Worm (Caenorhabditis elegans): ENCODE data around the gene Y57G11C.8.

Gene Y57G11C.8

DNA sequence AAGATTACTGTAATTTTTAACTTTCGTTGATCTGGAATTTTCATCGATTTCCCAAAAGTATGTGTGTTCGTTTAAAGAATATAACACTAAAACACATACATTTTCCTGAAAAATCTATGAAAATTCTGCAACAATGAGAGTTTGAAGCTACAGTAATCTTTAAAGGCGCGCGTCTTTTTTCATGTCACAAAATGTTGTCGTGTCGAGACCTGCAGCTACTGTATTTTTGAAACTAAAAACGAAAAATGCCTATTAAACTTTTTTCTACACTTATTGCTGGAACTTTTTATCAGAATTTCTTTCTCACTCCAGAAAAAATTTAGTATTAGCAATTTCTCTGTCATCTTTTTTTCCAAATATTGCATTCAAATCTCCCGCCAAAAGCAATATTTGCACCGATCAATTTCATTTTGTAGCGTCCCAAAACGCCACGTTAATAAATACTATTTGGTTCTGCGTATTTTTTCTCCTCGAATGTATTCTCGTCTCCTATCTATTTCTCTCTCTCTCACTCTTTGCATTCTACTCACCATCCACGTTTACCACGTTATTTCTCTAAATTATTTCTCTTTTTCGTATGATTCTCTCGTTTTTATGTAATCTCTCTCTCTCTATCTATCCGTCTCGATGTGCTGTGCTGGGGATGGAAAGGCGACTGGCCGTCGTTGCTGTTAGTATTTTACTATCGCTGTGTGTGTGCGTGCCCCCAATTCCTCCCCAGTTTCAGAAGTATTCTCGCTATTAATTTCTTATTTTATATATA lies 4.9 kb downstream of the Y57G11C.8 start, which contains the start of gene melo-1 (continued):
- peak; percentile 56 for TF ChIP-seq unc-55 (GFP tag; optimal IDR thresholded peaks at IDR 0.05)
- TF ChIP-seq unc-39 (tag; optimal IDR thresholded peaks at IDR 0.05) = no peak
- TF ChIP-seq ZK546.5 (tag; optimal IDR thresholded peaks at IDR 0.05) = no peak
- no peak for TF ChIP-seq nhr-11 (tag; optimal IDR thresholded peaks at IDR 0.05)
- peak; percentile 36 for TF ChIP-seq lin-13 (GFP tag; optimal IDR thresholded peaks at IDR 0.05)
- no peak for TF ChIP-seq nhr-23 (tag; optimal IDR thresholded peaks at IDR 0.05)
- no peak for TF ChIP-seq aly-2 (tag; optimal IDR thresholded peaks at IDR 0.05)
- no peak for TF ChIP-seq alr-1 (tag; optimal IDR thresholded peaks at IDR 0.05)
- TF ChIP-seq ztf-4 (tag; optimal IDR thresholded peaks at IDR 0.05) = no peak
- peak; percentile 23 for TF ChIP-seq mab-5 (tag; optimal IDR thresholded peaks at IDR 0.05)
- peak; percentile 86 for TF ChIP-seq crh-2 (tag; optimal IDR thresholded peaks at IDR 0.05)

DNA sequence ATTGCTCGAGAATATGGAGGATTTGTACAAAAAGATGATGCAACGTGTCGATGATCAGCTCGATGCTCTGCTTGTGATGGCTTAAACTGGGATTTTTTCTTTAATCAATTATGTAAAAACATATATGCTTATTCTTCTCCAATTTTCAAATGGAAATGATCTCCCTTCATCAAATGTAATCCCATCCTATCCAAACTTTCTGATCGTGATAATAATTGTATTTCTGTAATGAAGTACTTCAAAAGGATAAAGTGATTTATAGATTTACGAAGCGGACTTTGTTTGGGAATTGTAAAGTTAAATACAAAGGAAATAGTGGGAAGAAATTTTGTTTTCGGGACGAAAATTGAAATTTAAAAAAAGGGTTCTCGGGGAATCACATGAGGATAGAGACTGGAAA lies 8.9 kb downstream of the Y57G11C.8 start:
- no peak for TF ChIP-seq alr-1 (tag; optimal IDR thresholded peaks at IDR 0.05)
- peak in 1 of 2 experiments; percentile 13 for TF ChIP-seq lsy-2 (tag; optimal IDR thresholded peaks at IDR 0.05)
- TF ChIP-seq ama-1 (optimal IDR thresholded peaks at IDR 0.05) = peak; percentile 18

DNA sequence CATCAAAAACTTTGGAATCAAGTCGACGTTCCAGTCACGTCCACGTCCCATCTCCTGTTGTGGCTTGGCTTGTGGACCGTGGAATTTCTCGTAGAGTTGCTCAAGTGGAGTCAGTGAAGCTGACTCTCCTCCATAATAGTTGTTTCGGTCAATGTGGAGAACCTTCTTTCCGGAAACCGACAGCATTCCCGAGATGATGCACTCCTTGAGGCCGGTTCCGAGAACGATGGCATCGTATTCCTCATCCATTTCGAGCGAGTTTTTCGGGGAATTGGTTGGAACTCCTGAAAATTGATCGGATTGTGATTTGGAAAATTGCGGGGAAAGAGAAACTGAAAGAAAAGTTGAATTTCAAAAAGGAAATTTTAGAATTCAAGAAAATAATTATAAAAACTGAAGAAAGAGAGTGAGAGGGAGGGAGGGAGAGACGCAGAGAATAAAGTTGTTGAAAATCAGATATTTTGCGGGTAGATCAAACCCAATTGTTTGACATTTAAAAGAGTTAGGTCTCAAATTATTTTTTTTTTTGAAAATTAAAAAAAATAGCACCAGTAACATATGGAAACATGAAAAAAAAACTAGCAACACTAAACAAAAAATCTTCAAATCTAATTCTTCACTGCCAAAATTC lies 11.1 kb downstream of the Y57G11C.8 start, which contains the start of gene gdi-1:
TSS of gene gdi-1 (minus strand) at position 286 of the 631 bp plus-strand sequence.
- TF ChIP-seq nhr-23 (tag; optimal IDR thresholded peaks at IDR 0.05) (no peak), skn-1 (tag; optimal IDR thresholded peaks at IDR 0.05) (no peak), lsy-2 (tag; optimal IDR thresholded peaks at IDR 0.05) (peak in 1 of 2 experiments; percentile 33), ama-1 (optimal IDR thresholded peaks at IDR 0.05) (peak; percentile 45), mab-5 (tag; optimal IDR thresholded peaks at IDR 0.05) (no peak)

DNA sequence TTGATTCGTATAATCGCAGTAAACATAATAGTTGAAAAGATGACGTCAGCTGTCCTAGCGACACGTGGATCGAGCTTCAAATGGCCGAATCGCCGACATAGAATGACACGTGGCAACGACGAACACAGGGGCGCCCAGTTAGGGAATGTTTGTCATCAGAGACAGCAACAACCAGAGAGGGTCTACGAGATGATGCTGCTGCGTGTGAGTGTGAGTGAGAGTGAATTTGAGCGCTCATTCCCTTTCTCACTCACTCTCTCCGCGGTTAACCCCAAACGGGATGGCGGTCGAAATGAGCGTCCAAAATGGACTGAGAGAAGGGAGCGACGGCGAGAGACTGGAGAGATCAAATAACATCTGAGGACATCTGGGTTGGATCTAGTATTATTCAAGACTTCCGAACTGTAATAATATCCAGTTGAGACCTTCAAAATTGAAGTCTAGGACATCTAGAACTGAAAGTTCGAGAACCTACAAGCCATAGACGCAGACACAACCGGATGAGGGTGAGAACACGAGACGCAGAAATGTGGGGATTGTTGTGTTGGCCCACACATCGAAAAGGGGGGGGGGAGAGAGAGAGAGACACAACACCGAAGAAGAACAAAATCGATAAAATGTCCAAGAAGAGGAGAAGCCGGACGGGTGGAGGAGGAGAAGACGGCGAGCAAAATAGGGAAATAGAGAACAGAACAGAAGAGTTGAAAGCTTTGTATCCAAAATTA lies 12.4 kb downstream of the Y57G11C.8 start:
- peak; percentile 10 for TF ChIP-seq nhr-21 (tag; optimal IDR thresholded peaks at IDR 0.05)
- TF ChIP-seq unc-39 (tag; optimal IDR thresholded peaks at IDR 0.05) = no peak
- TF ChIP-seq C34F6.9 (tag; optimal IDR thresholded peaks at IDR 0.05) = peak; percentile 71
- TF ChIP-seq crh-2 (tag; optimal IDR thresholded peaks at IDR 0.05) = peak; percentile 97
- TF ChIP-seq F13H6.1 (tag; optimal IDR thresholded peaks at IDR 0.05) = peak; percentile 61
- no peak for TF ChIP-seq egl-27 (tag; optimal IDR thresholded peaks at IDR 0.05)
- peak; percentile 54 for TF ChIP-seq ceh-16 (tag; optimal IDR thresholded peaks at IDR 0.05)
- no peak for TF ChIP-seq nhr-12 (tag; optimal IDR thresholded peaks at IDR 0.05)
- TF ChIP-seq sem-4 (tag; optimal IDR thresholded peaks at IDR 0.05) = peak; percentile 38
- TF ChIP-seq lsy-2 (tag; optimal IDR thresholded peaks at IDR 0.05) = peak; percentile 4 to 47
- TF ChIP-seq unc-55 (GFP tag; optimal IDR thresholded peaks at IDR 0.05) = peak; percentile 68
- TF ChIP-seq nhr-6 (tag; optimal IDR thresholded peaks at IDR 0.05) = no peak
- no peak for TF ChIP-seq unc-62 (GFP tag; optimal IDR thresholded peaks at IDR 0.05)
- TF ChIP-seq nhr-23 (tag; optimal IDR thresholded peaks at IDR 0.05) = no peak
- TF ChIP-seq Y55F3AM.14 (GFP tag; optimal IDR thresholded peaks at IDR 0.05) = no peak
- TF ChIP-seq lin-39 (tag; optimal IDR thresholded peaks at IDR 0.05) = no peak
- TF ChIP-seq fos-1 (tag; optimal IDR thresholded peaks at IDR 0.05) = peak; percentile 50
- TF ChIP-seq nhr-129 (tag; optimal IDR thresholded peaks at IDR 0.05) = peak; percentile 89
- TF ChIP-seq nhr-11 (tag; optimal IDR thresholded peaks at IDR 0.05) = no peak
- TF ChIP-seq ceh-82 (tag; optimal IDR thresholded peaks at IDR 0.05) = no peak
- no peak for TF ChIP-seq ztf-11 (tag; optimal IDR thresholded peaks at IDR 0.05)
- peak; percentile 46 for TF ChIP-seq ztf-4 (tag; optimal IDR thresholded peaks at IDR 0.05)
- peak; percentile 96 for TF ChIP-seq blmp-1 (tag; optimal IDR thresholded peaks at IDR 0.05; ENCODE audit: insufficient read depth)
- TF ChIP-seq mab-5 (tag; optimal IDR thresholded peaks at IDR 0.05) = no peak
- no peak for TF ChIP-seq mbf-1 (tag; optimal IDR thresholded peaks at IDR 0.05)
- TF ChIP-seq mdl-1 (tag; optimal IDR thresholded peaks at IDR 0.05) = peak; percentile 16 to 22
- TF ChIP-seq skn-1 (tag; optimal IDR thresholded peaks at IDR 0.05) = no peak
- no peak for TF ChIP-seq elt-3 (tag; optimal IDR thresholded peaks at IDR 0.05)
- no peak for TF ChIP-seq ama-1 (optimal IDR thresholded peaks at IDR 0.05)
- TF ChIP-seq elt-1 (tag; optimal IDR thresholded peaks at IDR 0.05) = no peak
- TF ChIP-seq nhr-237 (tag; optimal IDR thresholded peaks at IDR 0.05) = no peak
- peak; percentile 30 for TF ChIP-seq sma-3 (GFP tag; optimal IDR thresholded peaks at IDR 0.05)
- TF ChIP-seq zag-1 (tag; optimal IDR thresholded peaks at IDR 0.05) = no peak
- TF ChIP-seq gmeb-1 (tag; optimal IDR thresholded peaks at IDR 0.05) = no peak
- TF ChIP-seq aly-2 (tag; optimal IDR thresholded peaks at IDR 0.05) = no peak
- TF ChIP-seq nhr-25 (tag; optimal IDR thresholded peaks at IDR 0.05) = peak; percentile 65
- TF ChIP-seq snpc-4 (tag; optimal IDR thresholded peaks at IDR 0.05) = peak; percentile 53
- no peak for TF ChIP-seq ZK546.5 (tag; optimal IDR thresholded peaks at IDR 0.05)
- peak; percentile 71 for TF ChIP-seq lin-13 (GFP tag; optimal IDR thresholded peaks at IDR 0.05)
- peak; percentile 38 for TF ChIP-seq sma-9 (GFP tag; optimal IDR thresholded peaks at IDR 0.05)
- TF ChIP-seq sma-9 (tag; optimal IDR thresholded peaks at IDR 0.05) = no peak
